Fruit fly (Drosophila melanogaster): ENCODE results near the gene Dhc1.

- TF ChIP-seq gl (tag; optimal IDR thresholded peaks at IDR 0.05) = no peak
- peak; percentile 27 for TF ChIP-seq EcR (GFP tag; optimal IDR thresholded peaks at IDR 0.05)
- no peak for TF ChIP-seq fd96Ca (GFP tag; IDR thresholded peaks at IDR 0.05)
- no peak for TF ChIP-seq CG8159 (tag; optimal IDR thresholded peaks at IDR 0.05)
- TF ChIP-seq CG14655 (GFP tag; optimal IDR thresholded peaks at IDR 0.05) = no peak
- TF ChIP-seq CG32121 (GFP tag; IDR thresholded peaks at IDR 0.05) = no peak
- no peak for TF ChIP-seq Snoo (tag; optimal IDR thresholded peaks at IDR 0.05)
- TF ChIP-seq D1 (tag; optimal IDR thresholded peaks at IDR 0.05) = no peak
- TF ChIP-seq CG4496 (GFP tag; IDR thresholded peaks at IDR 0.05) = no peak
- TF ChIP-seq CG12605 (GFP tag; IDR thresholded peaks at IDR 0.05) = no peak
- TF ChIP-seq CG34367 (tag; optimal IDR thresholded peaks at IDR 0.05) = no peak
These were observed 30.0 kb upstream of the Dhc1 start for dm6 chr3R:9704183-9705007.

All from whole organism, pupa.